Worm (Caenorhabditis elegans) whole organism, L3 larva: ENCODE data around the gene srz-104.

Source experiments
- ZK546.5 ChIP-seq: sonication (generic microtip); optimal IDR thresholded peaks from 2 replicates; lab custom pipeline; 2017; ENCODE audit warnings: missing biosample characterization, missing genetic modification characterization
- ama-1 ChIP-seq: fragments of 150-350 bp; optimal IDR thresholded peaks from 2 replicates; lab custom pipeline; 2018
- lin-39 ChIP-seq: fragments of 150-350 bp; optimal IDR thresholded peaks from 2 replicates; lab custom pipeline; 2018; ENCODE audit warnings: missing biosample characterization, missing genetic modification reagents, missing genetic modification characterization
- nhr-76 ChIP-seq: fragments of 150-350 bp; sonication (generic microtip); optimal IDR thresholded peaks from 5 replicates; lab custom pipeline; 2014; ENCODE audit warnings: missing biosample characterization, missing genetic modification characterization

DNA sequence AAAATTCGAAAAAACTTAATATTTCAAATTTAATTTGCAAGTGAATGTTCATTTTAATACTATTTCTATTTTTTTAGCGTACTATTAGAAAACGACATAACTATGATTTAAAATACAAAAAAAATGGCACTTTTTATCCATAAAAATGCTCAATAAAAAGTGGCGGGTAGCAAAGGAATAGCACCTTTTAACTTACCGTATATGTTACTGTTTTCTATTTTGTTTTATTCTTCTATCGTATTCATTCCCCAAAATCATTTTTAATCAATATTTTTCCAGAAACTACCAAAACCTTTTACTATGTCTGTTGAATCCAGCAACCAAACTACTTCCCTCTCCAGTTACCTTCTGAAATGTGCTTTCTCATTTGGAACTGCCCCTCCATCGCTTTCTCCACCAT, 27.2 kb downstream of the srz-104 start, which contains the start of gene C35D6.4:
- TF ChIP-seq ama-1: no peak
- no peak for TF ChIP-seq ZK546.5
- no peak for TF ChIP-seq nhr-76 (tag; lab: Kevin White, UChicago)
- TF ChIP-seq lin-39: no peak
